Worm (Caenorhabditis elegans) whole organism, L4/young adult: ENCODE data around the gene cpna-2.

Experiments used
- W03F9.2 ChIP-seq: fragments of 150-350 bp; optimal IDR thresholded peaks from 2 replicates; lab custom pipeline; 2014; ENCODE audit warnings: missing biosample characterization, missing genetic modification characterization
- dao-5 ChIP-seq: sonication (generic microtip); optimal IDR thresholded peaks from 2 replicates; lab custom pipeline; 2016; ENCODE audit warnings: missing genotype, missing genetic modification characterization, moderate library complexity, missing compliant biosample characterization
- him-1 ChIP-seq: sonication (generic microtip); optimal IDR thresholded peaks from 2 replicates; lab custom pipeline; 2016; ENCODE audit warnings: missing genotype, missing genetic modification reagents, missing genetic modification characterization, missing compliant biosample characterization

DNA sequence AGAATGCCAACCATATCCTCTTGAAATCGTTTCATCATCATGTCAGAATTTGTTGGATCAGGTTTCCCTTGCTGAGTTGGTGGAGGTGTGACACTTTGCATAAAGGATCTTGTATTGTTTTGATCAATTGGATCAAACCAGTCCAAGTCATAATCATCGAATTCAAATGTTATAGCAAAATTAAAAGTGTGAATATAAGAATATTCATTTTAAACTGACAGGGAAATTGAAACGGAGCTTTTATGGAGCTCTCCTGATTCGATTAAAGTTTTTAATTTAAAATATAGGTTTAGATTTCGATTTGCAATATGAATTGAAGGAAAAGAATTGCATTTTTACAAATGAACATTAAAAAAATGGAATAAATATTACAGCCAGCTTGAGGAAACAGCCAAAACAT lies 38.9 kb downstream of the cpna-2 start, which contains the start of gene B0228.9:
- TF ChIP-seq him-1 (tag; lab: Kevin White, UChicago) (no peak), dao-5 (tag; lab: Kevin White, UChicago) (no peak), W03F9.2 (tag; lab: Kevin White, UChicago) (no peak)
